Worm (Caenorhabditis elegans) whole organism, L4 larva: Measurements from ENCODE around the gene plk-3.

ENCODE experiments used
- R02D3.7 ChIP-seq: fragments of 150-350 bp; sonication (generic microtip); optimal IDR thresholded peaks from 3 replicates; lab custom pipeline; 2014; ENCODE audit warnings: missing biosample characterization, missing genetic modification characterization
- ZK546.5 ChIP-seq, 2 experiments: sonication (generic microtip); optimal IDR thresholded peaks; 2 replicates each; lab custom pipeline; 2017; ENCODE audit warnings: missing biosample characterization in 2 of 2, missing genetic modification characterization in 2 of 2
- aha-1 ChIP-seq: fragments of 150-350 bp; peaks from one replicate; lab custom pipeline; 2014; ENCODE audit warnings: missing biosample characterization, missing genetic modification characterization
- attf-4 ChIP-seq: sonication (generic microtip); optimal IDR thresholded peaks from 3 replicates; lab custom pipeline; 2017; ENCODE audit warnings: missing biosample characterization, missing genetic modification characterization
- ceh-20 ChIP-seq: fragments of 200-800 bp; sonication (Bioruptor generic); IDR thresholded peaks from 2 replicates; pipeline ENCODE4 v1.3.6; 2022; ENCODE audit warnings: missing genetic modification reagents, missing genetic modification characterization, missing compliant biosample characterization
- fkh-10 ChIP-seq: fragments of 150-350 bp; optimal IDR thresholded peaks from 2 replicates; lab custom pipeline; 2014; ENCODE audit warnings: missing biosample characterization, missing genetic modification reagents, missing genetic modification characterization
- lin-29 ChIP-seq: fragments of 200-800 bp; sonication (Bioruptor generic); IDR thresholded peaks from 2 replicates; pipeline ENCODE4 v1.3.6; 2022; ENCODE audit warnings: missing genetic modification reagents, missing genetic modification characterization, missing compliant biosample characterization
- lin-39 ChIP-seq: fragments of 150-350 bp; optimal IDR thresholded peaks from 2 replicates; lab custom pipeline; 2014; ENCODE audit warnings: missing biosample characterization, missing genetic modification reagents, missing genetic modification characterization
- mxl-2 ChIP-seq: fragments of 200-800 bp; sonication (Bioruptor generic); conservative IDR thresholded peaks from 2 replicates; pipeline ENCODE4 v1.3.6; 2022; ENCODE audit warnings: missing genetic modification reagents, missing genetic modification characterization, missing compliant biosample characterization
- nhr-76 ChIP-seq: fragments of 150-350 bp; optimal IDR thresholded peaks from 2 replicates; lab custom pipeline; 2014; ENCODE audit warnings: missing biosample characterization, missing genetic modification characterization
- unc-62 ChIP-seq, 3 experiments: fragments of 150-350 bp in 1 of 3; sonication (generic microtip); optimal IDR thresholded peaks in 2 of 3; peaks in 1 of 3; 1 replicate in 1 of 3; 2 replicates in 2 of 3; lab custom pipeline; 2014 to 2017; ENCODE audit warnings: missing biosample characterization in 3 of 3, missing genetic modification characterization in 3 of 3, missing genetic modification reagents in 3 of 3, missing genotype in 1 of 3

DNA sequence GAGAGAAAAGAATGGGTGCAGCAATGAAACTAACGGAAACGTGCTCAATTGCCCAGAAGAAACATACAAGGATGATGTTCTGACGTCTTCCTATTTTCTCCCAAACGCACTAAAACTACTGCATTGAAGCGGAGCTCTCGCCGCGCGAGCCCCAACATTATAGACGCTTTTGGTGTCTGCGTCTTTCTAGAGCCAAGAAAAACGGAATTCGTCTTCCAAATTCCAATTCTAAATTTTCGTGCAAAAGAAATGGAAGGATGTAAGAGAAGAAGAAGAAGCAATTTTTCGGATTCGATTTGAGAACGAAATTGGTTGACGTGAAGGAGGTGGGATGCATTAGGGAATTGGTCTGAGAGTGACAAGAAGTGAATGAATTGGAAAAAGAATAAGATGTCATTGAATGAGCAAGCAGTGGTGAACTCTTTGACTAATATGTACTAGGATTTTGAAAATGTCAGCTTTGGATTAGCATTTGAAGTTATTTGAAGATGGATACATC is 19.3 kb downstream of the plk-3 start:
- TF ChIP-seq aha-1 (tag; lab: Kevin White, UChicago) (no peak), ZK546.5 (tag; optimal IDR thresholded peaks at IDR 0.05; lab: Kevin White, UChicago) (no peak), lin-39 (tag; lab: Kevin White, UChicago) (no peak), fkh-10 (GFP tag; lab: Kevin White, UChicago) (no peak), R02D3.7 (no peak), attf-4 (tag; lab: Kevin White, UChicago) (no peak), nhr-76 (tag; lab: Kevin White, UChicago) (no peak), mxl-2 (GFP tag; lab: Robert Waterston, UW) (no peak), lin-29 (GFP tag; lab: Robert Waterston, UW) (no peak), ceh-20 (GFP tag; lab: Robert Waterston, UW) (no peak), unc-62 (GFP tag; optimal IDR thresholded peaks at IDR 0.05 in 1 of 2; lab: Kevin White, UChicago) (peak in 1 of 2 experiments; percentile 93), unc-62 (tag; optimal IDR thresholded peaks at IDR 0.05; lab: Kevin White, UChicago) (no peak)
